Fruit fly (Drosophila melanogaster) whole organism, wandering third instar larva: Measurements from ENCODE around the gene brat.

ENCODE experiments used
- Abd-B ChIP-seq: fragments of >200 bp; optimal IDR thresholded peaks from 2 replicates; lab custom pipeline; 2017; ENCODE audit warnings: missing biosample characterization, missing genetic modification characterization
- CG32264 ChIP-seq: fragments of 200-800 bp; sonication (Bioruptor generic); optimal IDR thresholded peaks from 2 replicates; lab custom pipeline; 2016; ENCODE audit warnings: missing biosample characterization, missing genetic modification characterization
- CG9705 ChIP-seq: fragments of 200-800 bp; sonication (Bioruptor generic); optimal IDR thresholded peaks from 2 replicates; lab custom pipeline; 2018; ENCODE audit warnings: missing biosample characterization, mild to moderate bottlenecking, missing genetic modification characterization
- CrebA ChIP-seq: fragments of 200-800 bp; sonication (Bioruptor generic); optimal IDR thresholded peaks from 2 replicates; lab custom pipeline; 2016; ENCODE audit warnings: missing biosample characterization, mild to moderate bottlenecking, missing genetic modification characterization, borderline replicate concordance
- Dfd ChIP-seq: fragments of >200 bp; optimal IDR thresholded peaks from 2 replicates; lab custom pipeline; 2017; ENCODE audit warnings: missing biosample characterization, missing genetic modification characterization
- Dif ChIP-seq: fragments of 200-275, 200-300 bp; sonication (Bioruptor generic); optimal IDR thresholded peaks from 2 replicates; lab custom pipeline; 2018; ENCODE audit warnings: missing biosample characterization, missing genetic modification characterization; ENCODE audit not compliant: partially characterized antibody
- GATAd ChIP-seq: sonication (Bioruptor generic); optimal IDR thresholded peaks from 2 replicates; lab custom pipeline; 2016; ENCODE audit warnings: missing biosample characterization, missing genetic modification characterization
- HLH106 ChIP-seq: fragments of 200-800 bp; optimal IDR thresholded peaks from 3 replicates; lab custom pipeline; 2019; ENCODE audit warnings: missing biosample characterization, mild to moderate bottlenecking, missing genetic modification characterization, moderate library complexity
- Hnf4 ChIP-seq: fragments of 200-800 bp; sonication (Bioruptor generic); optimal IDR thresholded peaks from 2 replicates; lab custom pipeline; 2016; ENCODE audit warnings: missing biosample characterization, mild to moderate bottlenecking, missing genetic modification characterization
- Hr78 ChIP-seq: fragments of >200 bp; optimal IDR thresholded peaks from 2 replicates; lab custom pipeline; 2017; ENCODE audit warnings: missing biosample characterization, missing genetic modification characterization
- Hr83 ChIP-seq: fragments of 200-300 bp; sonication (Bioruptor generic); optimal IDR thresholded peaks from 2 replicates; lab custom pipeline; 2016; ENCODE audit warnings: missing biosample characterization, mild to moderate bottlenecking, missing genetic modification characterization, moderate library complexity; ENCODE audit not compliant: poor library complexity, severe bottlenecking
- Jra ChIP-seq: sonication (Bioruptor generic); optimal IDR thresholded peaks from 2 replicates; lab custom pipeline; 2016; ENCODE audit warnings: missing biosample characterization, missing genetic modification characterization
- Mio ChIP-seq: sonication (Bioruptor generic); optimal IDR thresholded peaks from 2 replicates; lab custom pipeline; 2016; ENCODE audit warnings: missing biosample characterization, missing genetic modification characterization
- Myc ChIP-seq: fragments of >200 bp; optimal IDR thresholded peaks from 2 replicates; lab custom pipeline; 2017
- N ChIP-seq: fragments of >200 bp; optimal IDR thresholded peaks from 2 replicates; lab custom pipeline; 2018; ENCODE audit warnings: missing biosample characterization, missing external identifiers, missing genetic modification characterization
- OdsH ChIP-seq: fragments of 200-800 bp; sonication (Bioruptor generic); optimal IDR thresholded peaks from 2 replicates; lab custom pipeline; 2016; ENCODE audit warnings: missing biosample characterization, mild to moderate bottlenecking, missing genetic modification characterization
- Rel ChIP-seq, 2 experiments: fragments of 200-800 bp; sonication (Bioruptor generic) in 1 of 2; optimal IDR thresholded peaks; 2 replicates in 1 of 2; 3 replicates in 1 of 2; lab custom pipeline; 2016 to 2019; ENCODE audit warnings: mild to moderate bottlenecking in 2 of 2, missing biosample characterization in 2 of 2, missing genetic modification characterization in 2 of 2, moderate library complexity in 1 of 2
- Sp1 ChIP-seq: fragments of 200-800 bp; sonication (Bioruptor generic); optimal IDR thresholded peaks from 3 replicates; lab custom pipeline; 2019; ENCODE audit warnings: missing biosample characterization, mild to moderate bottlenecking, missing genetic modification characterization, moderate library complexity
- Vsx2 ChIP-seq: fragments of 200-300, 225-300 bp; sonication (Bioruptor generic); optimal IDR thresholded peaks from 2 replicates; lab custom pipeline; 2018; ENCODE audit warnings: missing biosample characterization, missing genetic modification characterization; ENCODE audit not compliant: partially characterized antibody
- br ChIP-seq: fragments of 200-800 bp; sonication (Bioruptor generic); optimal IDR thresholded peaks from 2 replicates; lab custom pipeline; 2016; ENCODE audit warnings: missing biosample characterization, missing genetic modification characterization
- brk ChIP-seq: fragments of 200-800 bp; sonication (Bioruptor generic); optimal IDR thresholded peaks from 2 replicates; lab custom pipeline; 2016; ENCODE audit warnings: missing biosample characterization, mild to moderate bottlenecking, missing genetic modification characterization
- dl ChIP-seq, 2 experiments: fragments of 175-275, 200-275 bp in 1 of 2; fragments of 200-275 bp in 1 of 2; sonication (Bioruptor generic); optimal IDR thresholded peaks; lab custom pipeline; 2018; ENCODE audit warnings: mild to moderate bottlenecking in 2 of 2, missing biosample characterization in 2 of 2, missing genetic modification characterization in 2 of 2, moderate library complexity in 2 of 2; ENCODE audit not compliant: partially characterized antibody in 2 of 2, insufficient read depth in 1 of 2
- dmrt93B ChIP-seq: fragments of 200-800 bp; sonication (Bioruptor generic); optimal IDR thresholded peaks from 2 replicates; lab custom pipeline; 2018; ENCODE audit warnings: missing biosample characterization, mild to moderate bottlenecking, missing genetic modification characterization
- dsf ChIP-seq: sonication (Bioruptor generic); optimal IDR thresholded peaks from 2 replicates; lab custom pipeline; 2016; ENCODE audit warnings: missing biosample characterization, missing genetic modification characterization, borderline replicate concordance
- ey ChIP-seq: fragments of 200-800 bp; sonication (Bioruptor generic); optimal IDR thresholded peaks from 2 replicates; lab custom pipeline; 2016; ENCODE audit warnings: missing biosample characterization, missing genetic modification characterization
- foxo ChIP-seq, 2 experiments: fragments of 200-800 bp; sonication (Bioruptor generic); optimal IDR thresholded peaks; 2 replicates in 1 of 2; 3 replicates in 1 of 2; lab custom pipeline; 2016 to 2017; ENCODE audit warnings: missing biosample characterization in 2 of 2, missing genetic modification characterization in 2 of 2
- fru ChIP-seq: fragments of 200-800 bp; sonication (Bioruptor generic); optimal IDR thresholded peaks from 3 replicates; lab custom pipeline; 2016; ENCODE audit warnings: missing biosample characterization, mild to moderate bottlenecking, missing genetic modification characterization
- h ChIP-seq: fragments of 200-800 bp; sonication (Bioruptor generic); optimal IDR thresholded peaks from 3 replicates; lab custom pipeline; 2016; ENCODE audit warnings: missing biosample characterization, mild to moderate bottlenecking, missing genetic modification characterization
- jim ChIP-seq: fragments of 175-275, 200-325 bp; sonication (Bioruptor generic); optimal IDR thresholded peaks from 2 replicates; lab custom pipeline; 2016; ENCODE audit warnings: missing biosample characterization, mild to moderate bottlenecking, missing genetic modification characterization
- lola ChIP-seq: fragments of >200 bp; optimal IDR thresholded peaks from 2 replicates; lab custom pipeline; 2017; ENCODE audit warnings: missing biosample characterization, missing genetic modification characterization
- pan ChIP-seq: fragments of >200 bp; optimal IDR thresholded peaks from 2 replicates; lab custom pipeline; 2017
- psq ChIP-seq: fragments of 200-800 bp; sonication (Bioruptor generic); optimal IDR thresholded peaks from 3 replicates; lab custom pipeline; 2017; ENCODE audit warnings: missing biosample characterization, mild to moderate bottlenecking, missing genetic modification characterization, moderate library complexity
- rgr ChIP-seq: fragments of 200-800 bp; sonication (Bioruptor generic); optimal IDR thresholded peaks from 3 replicates; lab custom pipeline; 2016; ENCODE audit warnings: missing biosample characterization, mild to moderate bottlenecking, missing genetic modification characterization
- sage ChIP-seq: fragments of 200-800 bp; sonication (Bioruptor generic); optimal IDR thresholded peaks from 2 replicates; lab custom pipeline; 2016; ENCODE audit warnings: missing biosample characterization, mild to moderate bottlenecking, missing genetic modification characterization
- sv ChIP-seq: fragments of 200-800 bp; sonication (Bioruptor generic); optimal IDR thresholded peaks from 3 replicates; lab custom pipeline; 2016; ENCODE audit warnings: missing biosample characterization, missing genetic modification characterization
- tai ChIP-seq: sonication (Bioruptor generic); optimal IDR thresholded peaks from 2 replicates; lab custom pipeline; 2016; ENCODE audit warnings: missing biosample characterization, missing genetic modification characterization
- usp ChIP-seq: fragments of >200 bp; optimal IDR thresholded peaks from 2 replicates; lab custom pipeline; 2017; ENCODE audit warnings: missing biosample characterization, missing genetic modification characterization
- woc ChIP-seq: sonication (Bioruptor generic); optimal IDR thresholded peaks from 2 replicates; lab custom pipeline; 2016; ENCODE audit warnings: missing biosample characterization, mild to moderate bottlenecking, missing genetic modification characterization

The brat gene

dm6 chr2L:19191789-19192297 is 58.2 kb downstream of the brat start:
- TF ChIP-seq tai (GFP tag; lab: Kevin White, UChicago) (no peak), dsf (GFP tag; lab: Kevin White, UChicago) (no peak), sage (GFP tag; lab: Kevin White, UChicago) (no peak), Mio (GFP tag; lab: Kevin White, UChicago) (no peak), br (GFP tag; lab: Kevin White, UChicago) (no peak), fru (GFP tag; lab: Kevin White, UChicago) (no peak), Abd-B (GFP tag; lab: Kevin White, UChicago) (no peak), usp (no peak)

dm6 chr2L:19193703-19194102 is 60.1 kb downstream of the brat start:
- TF ChIP-seq pan (lab: Kevin White, UChicago) = no peak
- TF ChIP-seq Myc = no peak
- TF ChIP-seq Rel (GFP tag; optimal IDR thresholded peaks at IDR 0.05; lab: Kevin White, UChicago) = no peak
- no peak for TF ChIP-seq Rel (tag; optimal IDR thresholded peaks at IDR 0.05; lab: Kevin White, UChicago)
- peak; percentile 29 for TF ChIP-seq woc (GFP tag; lab: Kevin White, UChicago)
- TF ChIP-seq usp = no peak
- no peak for TF ChIP-seq N (GFP tag; lab: Kevin White, UChicago)
- TF ChIP-seq rgr (GFP tag; lab: Kevin White, UChicago) = peak; percentile 56
- peak; percentile 19 for TF ChIP-seq br (GFP tag; lab: Kevin White, UChicago)
- peak in 1 of 2 experiments; percentile 51 for TF ChIP-seq foxo (GFP tag; optimal IDR thresholded peaks at IDR 0.05; lab: Kevin White, UChicago)
- no peak for TF ChIP-seq Hr83 (GFP tag; lab: Kevin White, UChicago)
- TF ChIP-seq CrebA (GFP tag; lab: Kevin White, UChicago) = no peak
- TF ChIP-seq fru (GFP tag; lab: Kevin White, UChicago) = peak; percentile 51
- TF ChIP-seq Vsx2 (GFP tag; lab: Kevin White, UChicago) = no peak
- peak; percentile 56 for TF ChIP-seq h (GFP tag; lab: Kevin White, UChicago)
- no peak for TF ChIP-seq Jra (GFP tag; lab: Kevin White, UChicago)
- no peak for TF ChIP-seq psq (GFP tag; lab: Kevin White, UChicago)
- peak; percentile 25 for TF ChIP-seq OdsH (GFP tag; lab: Kevin White, UChicago)
- TF ChIP-seq Dif (GFP tag; lab: Kevin White, UChicago) = no peak
- TF ChIP-seq Sp1 (GFP tag; lab: Kevin White, UChicago) = peak; percentile 5
- TF ChIP-seq GATAd (GFP tag; lab: Kevin White, UChicago) = no peak
- peak; percentile 53 for TF ChIP-seq ey
- peak; percentile 29 for TF ChIP-seq HLH106
- no peak for TF ChIP-seq tai (GFP tag; lab: Kevin White, UChicago)
- no peak for TF ChIP-seq dsf (GFP tag; lab: Kevin White, UChicago)
- TF ChIP-seq sv (GFP tag; lab: Kevin White, UChicago) = no peak

- peak; percentile 79 for TF ChIP-seq woc (GFP tag; lab: Kevin White, UChicago)
- TF ChIP-seq pan (lab: Kevin White, UChicago) = no peak
- peak; percentile 68 for TF ChIP-seq CG32264 (GFP tag; lab: Kevin White, UChicago)
- peak; percentile 80 for TF ChIP-seq psq (GFP tag; lab: Kevin White, UChicago)
- no peak for TF ChIP-seq lola (GFP tag; lab: Kevin White, UChicago)
- no peak for TF ChIP-seq Dif (GFP tag; lab: Kevin White, UChicago)
- peak; percentile 72 for TF ChIP-seq dmrt93B
- no peak for TF ChIP-seq Hr78
- TF ChIP-seq usp = no peak
- peak; percentile 74 for TF ChIP-seq Jra (GFP tag; lab: Kevin White, UChicago)
- peak; percentile 80 for TF ChIP-seq CG9705 (GFP tag; lab: Kevin White, UChicago)
- no peak for TF ChIP-seq Vsx2 (GFP tag; lab: Kevin White, UChicago)
- TF ChIP-seq GATAd (GFP tag; lab: Kevin White, UChicago) = peak; percentile 40
- no peak for TF ChIP-seq sv (GFP tag; lab: Kevin White, UChicago)
- peak; percentile 84 for TF ChIP-seq OdsH (GFP tag; lab: Kevin White, UChicago)
- peak; percentile 84 for TF ChIP-seq rgr (GFP tag; lab: Kevin White, UChicago)
- TF ChIP-seq N (GFP tag; lab: Kevin White, UChicago) = no peak
- TF ChIP-seq Abd-B (GFP tag; lab: Kevin White, UChicago) = no peak
- peak; percentile 24 for TF ChIP-seq CrebA (GFP tag; lab: Kevin White, UChicago)
- TF ChIP-seq Sp1 (GFP tag; lab: Kevin White, UChicago) = peak; percentile 84
- TF ChIP-seq ey = peak; percentile 86
- TF ChIP-seq brk (GFP tag; lab: Kevin White, UChicago) = peak; percentile 68
- TF ChIP-seq Mio (GFP tag; lab: Kevin White, UChicago) = peak; percentile 32
- peak; percentile 10 for TF ChIP-seq dsf (GFP tag; lab: Kevin White, UChicago)
- TF ChIP-seq Rel (GFP tag; optimal IDR thresholded peaks at IDR 0.05; lab: Kevin White, UChicago) = peak; percentile 66
- TF ChIP-seq Rel (tag; optimal IDR thresholded peaks at IDR 0.05; lab: Kevin White, UChicago) = peak; percentile 66
- no peak for TF ChIP-seq Myc
- TF ChIP-seq Hnf4 (GFP tag; lab: Kevin White, UChicago) = peak; percentile 86
- TF ChIP-seq fru (GFP tag; lab: Kevin White, UChicago) = peak; percentile 92
- TF ChIP-seq Hr83 (GFP tag; lab: Kevin White, UChicago) = no peak
- peak; percentile 35 for TF ChIP-seq sage (GFP tag; lab: Kevin White, UChicago)
- no peak for TF ChIP-seq dl (GFP tag; optimal IDR thresholded peaks at IDR 0.05; lab: Kevin White, UChicago; ENCODE audit: insufficient read depth in 1 of 2, partially characterized antibody in 2 of 2)
- no peak for TF ChIP-seq tai (GFP tag; lab: Kevin White, UChicago)
- TF ChIP-seq Dfd (GFP tag; lab: Kevin White, UChicago) = no peak
- TF ChIP-seq foxo (GFP tag; optimal IDR thresholded peaks at IDR 0.05; lab: Kevin White, UChicago) = peak; percentile 15 to 90
- TF ChIP-seq br (GFP tag; lab: Kevin White, UChicago) = peak; percentile 88
- no peak for TF ChIP-seq jim (GFP tag; lab: Kevin White, UChicago)
- TF ChIP-seq h (GFP tag; lab: Kevin White, UChicago) = peak; percentile 91
Observed at dm6 chr2L:19196443-19197044, 62.9 kb downstream of the brat start.
